Fruit fly (Drosophila melanogaster): ENCODE measurements around the gene Mst87F.

Mst87F gene

dm6 chr3R:13837807-13838206 lies 10.0 kb upstream of the Mst87F start, which contains the start of gene Nsf2 (continued):
- TF ChIP-seq CG34224 (GFP tag; IDR thresholded peaks at IDR 0.05; ENCODE audit: partially characterized antibody), result peak; percentile 54; the same call in 2 of the 3 replicates
- TF ChIP-seq CG13424 (tag; optimal IDR thresholded peaks at IDR 0.05), result peak; percentile 12
- TF ChIP-seq Bdp1 (GFP tag; optimal IDR thresholded peaks at IDR 0.05), result no peak
- peak; percentile 8 for TF ChIP-seq CG2712 (tag; optimal IDR thresholded peaks at IDR 0.05)
- TF ChIP-seq Deaf1 (tag; optimal IDR thresholded peaks at IDR 0.05), result peak; percentile 9
- peak; percentile 18 for TF ChIP-seq Xbp1 (GFP tag; optimal IDR thresholded peaks at IDR 0.05)
- peak; percentile 12 for TF ChIP-seq zen (tag; optimal IDR thresholded peaks at IDR 0.05)
- TF ChIP-seq CG15269 (tag; optimal IDR thresholded peaks at IDR 0.05), result no peak
- TF ChIP-seq bcd (GFP tag; optimal IDR thresholded peaks at IDR 0.05), result peak; percentile 15
- TF ChIP-seq Fer3 (tag; optimal IDR thresholded peaks at IDR 0.05), result no peak
- peak; percentile 52 for TF ChIP-seq CTCF (GFP tag; optimal IDR thresholded peaks at IDR 0.05)
- TF ChIP-seq pb (GFP tag; optimal IDR thresholded peaks at IDR 0.05), result no peak
- peak; percentile 44 for TF ChIP-seq BEAF-32 (GFP tag; optimal IDR thresholded peaks at IDR 0.05)
- 0 out of 3 replicates have a peak, but pooled peaks have one; percentile 22 for TF ChIP-seq zfh1 (GFP tag; IDR thresholded peaks at IDR 0.05)
- no peak for TF ChIP-seq CG6175 (GFP tag; IDR thresholded peaks at IDR 0.05)
- peak; percentile 46 for TF ChIP-seq nmo (GFP tag; optimal IDR thresholded peaks at IDR 0.05)
- peak; percentile 62 for TF ChIP-seq chm (GFP tag; IDR thresholded peaks at IDR 0.05)
- peak; percentile 7 for TF ChIP-seq dm (GFP tag; optimal IDR thresholded peaks at IDR 0.05)
- TF ChIP-seq NK7.1 (GFP tag; optimal IDR thresholded peaks at IDR 0.05), result no peak
- 0 out of 3 replicates have a peak, but pooled peaks have one; percentile 52 for TF ChIP-seq CG2199 (GFP tag; IDR thresholded peaks at IDR 0.05)
- TF ChIP-seq vvl (GFP tag; IDR thresholded peaks at IDR 0.05), result peak; percentile 71
- no peak for TF ChIP-seq CG16863 (GFP tag; optimal IDR thresholded peaks at IDR 0.05)
- TF ChIP-seq CoRest (tag; optimal IDR thresholded peaks at IDR 0.05), result peak; percentile 27
- peak; percentile 84 for TF ChIP-seq YL-1 (GFP tag; optimal IDR thresholded peaks at IDR 0.05)
- TF ChIP-seq hkb (optimal IDR thresholded peaks at IDR 0.05), result no peak
- TF ChIP-seq hkb (GFP tag; IDR thresholded peaks at IDR 0.05), result peak; percentile 47
- TF ChIP-seq CG8290 (GFP tag; optimal IDR thresholded peaks at IDR 0.05), result no peak
- peak in 1 of 2 experiments; percentile 72 for TF ChIP-seq CG8290 (tag; optimal IDR thresholded peaks at IDR 0.05)
- TF ChIP-seq CG17612 (GFP tag; IDR thresholded peaks at IDR 0.05), result no peak
- TF ChIP-seq kni (GFP tag; optimal IDR thresholded peaks at IDR 0.05), result peak; percentile 19
- TF ChIP-seq CG2116 (GFP tag; optimal IDR thresholded peaks at IDR 0.05), result peak; percentile 99
- no peak for TF ChIP-seq az2 (GFP tag; optimal IDR thresholded peaks at IDR 0.05)
- TF ChIP-seq ato (GFP tag; IDR thresholded peaks at IDR 0.05; ENCODE audit: partially characterized antibody), result peak; percentile 40; the same call in 1 of the 2 replicates
- peak in 1 of 3 experiments; percentile 30 for TF ChIP-seq Stat92E (GFP tag; optimal IDR thresholded peaks at IDR 0.05)
- TF ChIP-seq CG3838 (GFP tag; optimal IDR thresholded peaks at IDR 0.05), result no peak
- TF ChIP-seq chinmo (GFP tag; IDR thresholded peaks at IDR 0.05; ENCODE audit: partially characterized antibody), result peak; percentile 98
- peak; percentile 87 for TF ChIP-seq Ets65A (GFP tag)
- peak; percentile 9 for TF ChIP-seq CG34376 (GFP tag; optimal IDR thresholded peaks at IDR 0.05)
- TF ChIP-seq CG12769 (tag; optimal IDR thresholded peaks at IDR 0.05), result peak; percentile 74
- TF ChIP-seq HmgZ (tag; optimal IDR thresholded peaks at IDR 0.05), result peak; percentile 72
- TF ChIP-seq crp (GFP tag; optimal IDR thresholded peaks at IDR 0.05), result peak; percentile 96 to 99
- TF ChIP-seq HmgD (GFP tag; optimal IDR thresholded peaks at IDR 0.05), result peak; percentile 74
- TF ChIP-seq CG17912 (GFP tag; optimal IDR thresholded peaks at IDR 0.05), result peak; percentile 34
- peak; percentile 86 for TF ChIP-seq CG4617 (GFP tag; optimal IDR thresholded peaks at IDR 0.05; ENCODE audit: borderline replicate concordance)
- peak; percentile 94 for TF ChIP-seq MESR4 (GFP tag; optimal IDR thresholded peaks at IDR 0.05)
- peak; percentile 32; the same call in 1 of the 3 replicates for TF ChIP-seq CG16813 (GFP tag; IDR thresholded peaks at IDR 0.05; ENCODE audit: partially characterized antibody)
- TF ChIP-seq D19A (tag; optimal IDR thresholded peaks at IDR 0.05), result peak; percentile 87
- TF ChIP-seq CG7928 (GFP tag; optimal IDR thresholded peaks at IDR 0.05), result peak; percentile 91
- no peak for TF ChIP-seq Hr3 (GFP tag; optimal IDR thresholded peaks at IDR 0.05)
- TF ChIP-seq Opbp (GFP tag; IDR thresholded peaks at IDR 0.05; ENCODE audit: partially characterized antibody), result peak; percentile 66; the same call in 2 of the 3 replicates
